Worm (Caenorhabditis elegans): ENCODE results near the gene clec-160.

ce11 chrIII:8322645-8323213 lies 47.0 kb upstream of the clec-160 start, which contains the start of gene F10E9.1:
- TF ChIP-seq lin-11 (tag; optimal IDR thresholded peaks at IDR 0.05), result no peak
- TF ChIP-seq nhr-11 (tag; optimal IDR thresholded peaks at IDR 0.05), result no peak
- TF ChIP-seq unc-86 (tag; optimal IDR thresholded peaks at IDR 0.05), result no peak
- no peak for TF ChIP-seq ama-1 (optimal IDR thresholded peaks at IDR 0.05)
- no peak for TF ChIP-seq odd-2 (tag; optimal IDR thresholded peaks at IDR 0.05)
